Worm (Caenorhabditis elegans) whole organism, mixed stage, embryonic: ENCODE data around the gene abu-11.

Experiments
- M03D4.4 ChIP-seq: sonication (generic microtip); optimal IDR thresholded peaks from 2 replicates; lab custom pipeline; 2017; ENCODE audit warnings: mild to moderate bottlenecking, missing genetic modification characterization, missing compliant biosample characterization
- bed-3 ChIP-seq: fragments of 200-800 bp; sonication (Bioruptor generic); optimal IDR thresholded peaks from 3 replicates; lab custom pipeline; 2018; ENCODE audit warnings: mild to moderate bottlenecking, missing genetic modification characterization, moderate library complexity, missing compliant biosample characterization
- blmp-1 ChIP-seq: fragments of 150-350 bp; optimal IDR thresholded peaks from 2 replicates; lab custom pipeline; 2014; ENCODE audit warnings: missing biosample characterization, missing genetic modification characterization
- ceh-43 ChIP-seq: fragments of 200-800 bp; sonication (Bioruptor generic); optimal IDR thresholded peaks from 2 replicates; lab custom pipeline; 2018; ENCODE audit warnings: mild to moderate bottlenecking, missing genetic modification characterization, moderate library complexity, missing compliant biosample characterization
- ces-1 ChIP-seq: fragments of 150-350 bp; optimal IDR thresholded peaks from 2 replicates; lab custom pipeline; 2014; ENCODE audit warnings: missing biosample characterization, missing genetic modification reagents, missing genetic modification characterization
- elt-1 ChIP-seq: sonication (generic microtip); optimal IDR thresholded peaks from 2 replicates; lab custom pipeline; 2017; ENCODE audit warnings: missing genetic modification characterization, mild to moderate bottlenecking, missing compliant biosample characterization, antibody characterized with exemption, moderate library complexity, borderline replicate concordance; ENCODE audit not compliant: insufficient read depth
- elt-3 ChIP-seq: fragments of 150-350 bp; optimal IDR thresholded peaks from 2 replicates; lab custom pipeline; 2014; ENCODE audit warnings: missing biosample characterization, missing genetic modification characterization
- ham-2 ChIP-seq: fragments of 200-800 bp; sonication (Bioruptor generic); optimal IDR thresholded peaks from 2 replicates; lab custom pipeline; 2018; ENCODE audit warnings: mild to moderate bottlenecking, missing genetic modification characterization, missing compliant biosample characterization
- hlh-1 ChIP-seq: fragments of 150-350 bp; optimal IDR thresholded peaks from 2 replicates; lab custom pipeline; 2014; ENCODE audit warnings: missing biosample characterization, missing genetic modification reagents, missing genetic modification characterization
- lin-13 ChIP-seq: fragments of 150-350 bp; optimal IDR thresholded peaks from 2 replicates; lab custom pipeline; 2014; ENCODE audit warnings: missing biosample characterization, missing genetic modification characterization
- lin-32 ChIP-seq: fragments of 200-800 bp; sonication (Bioruptor generic); optimal IDR thresholded peaks from 2 replicates; lab custom pipeline; 2018; ENCODE audit warnings: mild to moderate bottlenecking, missing genetic modification characterization, missing compliant biosample characterization
- mab-5 ChIP-seq: fragments of 150-350 bp; optimal IDR thresholded peaks from 2 replicates; lab custom pipeline; 2014; ENCODE audit warnings: missing biosample characterization, missing genetic modification characterization
- mep-1 ChIP-seq: fragments of 150-350 bp; optimal IDR thresholded peaks from 2 replicates; lab custom pipeline; 2017; ENCODE audit warnings: missing biosample characterization, missing genetic modification reagents, missing genetic modification characterization, inconsistent platforms
- mls-2 ChIP-seq: sonication (generic microtip); optimal IDR thresholded peaks from 2 replicates; lab custom pipeline; 2016; ENCODE audit warnings: mild to moderate bottlenecking, missing genetic modification characterization, moderate library complexity, missing compliant biosample characterization
- nhr-2 ChIP-seq: fragments of 150-350 bp; optimal IDR thresholded peaks from 2 replicates; lab custom pipeline; 2014; ENCODE audit warnings: missing biosample characterization, missing genetic modification characterization
- nhr-237 ChIP-seq: fragments of 150-350 bp; optimal IDR thresholded peaks from 2 replicates; lab custom pipeline; 2014; ENCODE audit warnings: missing biosample characterization, missing genetic modification characterization
- nhr-28 ChIP-seq: fragments of 150-350 bp; optimal IDR thresholded peaks from 2 replicates; lab custom pipeline; 2014; ENCODE audit warnings: missing biosample characterization, missing genetic modification characterization
- nhr-76 ChIP-seq: sonication (generic microtip); optimal IDR thresholded peaks from 2 replicates; lab custom pipeline; 2017; ENCODE audit warnings: missing biosample characterization, missing genetic modification characterization
- pha-4 ChIP-seq: fragments of 150-350 bp; optimal IDR thresholded peaks from 2 replicates; lab custom pipeline; 2018; ENCODE audit warnings: missing biosample characterization, missing genetic modification reagents, missing genetic modification characterization
- sem-2 ChIP-seq: fragments of 200-800 bp; sonication (Bioruptor generic); optimal IDR thresholded peaks from 2 replicates; lab custom pipeline; 2018; ENCODE audit warnings: mild to moderate bottlenecking, missing genetic modification characterization, missing compliant biosample characterization
- snpc-4 ChIP-seq: fragments of 150-350 bp; optimal IDR thresholded peaks from 2 replicates; lab custom pipeline; 2014; ENCODE audit warnings: missing biosample characterization, missing genetic modification characterization
- sptf-1 ChIP-seq: sonication (generic microtip); optimal IDR thresholded peaks from 2 replicates; lab custom pipeline; 2017; ENCODE audit warnings: mild to moderate bottlenecking, missing genetic modification characterization, moderate library complexity, missing compliant biosample characterization
- tbx-8 ChIP-seq: fragments of 200-800 bp; sonication (Bioruptor generic); optimal IDR thresholded peaks from 2 replicates; lab custom pipeline; 2018; ENCODE audit warnings: mild to moderate bottlenecking, missing genetic modification characterization, moderate library complexity, missing compliant biosample characterization
- unc-120 ChIP-seq: sonication (generic microtip); optimal IDR thresholded peaks from 2 replicates; lab custom pipeline; 2017; ENCODE audit warnings: missing genetic modification characterization, missing compliant biosample characterization; ENCODE audit not compliant: poor library complexity, severe bottlenecking
- unc-39 ChIP-seq: fragments of 150-350 bp; optimal IDR thresholded peaks from 2 replicates; lab custom pipeline; 2014; ENCODE audit warnings: missing biosample characterization, missing genetic modification characterization
- unc-62 ChIP-seq: fragments of 150-350 bp; optimal IDR thresholded peaks from 2 replicates; lab custom pipeline; 2014; ENCODE audit warnings: missing biosample characterization, missing genetic modification reagents, missing genetic modification characterization
- zip-8 ChIP-seq: fragments of 150-350 bp; optimal IDR thresholded peaks from 2 replicates; lab custom pipeline; 2014; ENCODE audit warnings: missing biosample characterization, missing genetic modification characterization
- ztf-11 ChIP-seq: fragments of 150-350 bp; optimal IDR thresholded peaks from 2 replicates; lab custom pipeline; 2014; ENCODE audit warnings: missing biosample characterization, missing genetic modification characterization

The abu-11 gene

DNA sequence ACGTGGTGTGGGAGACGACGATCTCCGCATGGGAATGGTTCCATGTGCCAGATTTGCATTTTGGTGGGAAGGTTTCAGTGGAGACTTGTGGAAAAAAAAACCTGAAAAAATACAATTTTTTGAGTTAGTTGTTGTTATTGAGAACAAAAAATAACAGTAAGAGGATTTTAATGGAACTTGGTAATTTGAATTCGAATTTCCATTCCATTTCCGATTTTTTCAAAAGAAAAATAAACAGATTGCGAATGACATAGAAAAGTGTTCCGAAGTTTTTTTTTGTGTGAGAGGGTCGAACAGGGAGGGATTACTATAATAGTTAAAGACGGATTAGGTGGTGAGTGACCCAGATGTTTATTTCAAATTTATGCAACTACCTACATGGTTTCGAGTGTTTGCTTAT lies 15.4 kb downstream of the abu-11 start, which contains the start of gene T01D1.4:
TSS of gene T01D1.4 (minus strand) at position 101 of the 400 bp plus-strand sequence.
- TF ChIP-seq nhr-76 (no peak), nhr-28 (tag; lab: Kevin White, UChicago) (no peak), ham-2 (GFP tag; lab: Kevin White, UChicago) (no peak), zip-8 (tag; lab: Kevin White, UChicago) (no peak), blmp-1 (tag; lab: Kevin White, UChicago) (no peak), nhr-237 (no peak), sem-2 (GFP tag; lab: Kevin White, UChicago) (no peak), mep-1 (no peak), tbx-8 (GFP tag; lab: Kevin White, UChicago) (no peak), elt-1 (tag; lab: Kevin White, UChicago) (no peak)

- TF ChIP-seq unc-39 (tag; lab: Kevin White, UChicago), result no peak
- no peak for TF ChIP-seq elt-3 (tag; lab: Kevin White, UChicago)
- no peak for TF ChIP-seq ceh-43
- TF ChIP-seq elt-1 (tag; lab: Kevin White, UChicago), result no peak
- no peak for TF ChIP-seq lin-32 (GFP tag; lab: Kevin White, UChicago)
- TF ChIP-seq bed-3 (GFP tag; lab: Kevin White, UChicago), result no peak
- no peak for TF ChIP-seq ces-1 (GFP tag; lab: Kevin White, UChicago)
- TF ChIP-seq, all 35 proteins: peak for 0
Measured at ce11 chrII:178146-178545, 16.2 kb downstream of the abu-11 start.

DNA sequence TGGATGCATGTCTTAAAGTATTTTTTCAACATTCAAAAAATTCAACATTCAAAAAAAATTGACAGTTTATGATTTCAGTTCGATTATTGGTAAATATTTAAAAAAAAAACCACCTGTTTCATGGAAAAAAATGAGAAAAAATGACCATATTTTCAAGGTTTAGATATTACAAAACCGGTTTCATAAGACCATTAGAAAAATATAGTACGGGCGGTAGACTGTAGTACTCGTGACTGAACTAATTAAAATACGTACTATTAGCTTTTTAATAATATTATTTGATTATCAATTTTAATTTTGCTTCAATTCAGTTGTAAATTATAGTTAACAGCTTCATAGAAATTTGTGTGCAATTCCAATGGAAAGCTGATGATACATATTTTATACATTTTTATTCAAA lies 17.7 kb downstream of the abu-11 start:
- no peak for TF ChIP-seq unc-62
- TF ChIP-seq ces-1 (GFP tag; lab: Kevin White, UChicago), result no peak
- no peak for TF ChIP-seq pha-4 (tag; lab: Kevin White, UChicago)
- TF ChIP-seq unc-120 (tag; lab: Kevin White, UChicago), result no peak
- no peak for TF ChIP-seq hlh-1 (tag; lab: Kevin White, UChicago)
- no peak for TF ChIP-seq zip-8 (tag; lab: Kevin White, UChicago)
- no peak for TF ChIP-seq tbx-8 (GFP tag; lab: Kevin White, UChicago)
- TF ChIP-seq snpc-4 (tag; lab: Kevin White, UChicago), result no peak
- no peak for TF ChIP-seq sptf-1
- no peak for TF ChIP-seq lin-13 (tag; lab: Kevin White, UChicago)
- TF ChIP-seq M03D4.4 (tag; lab: Kevin White, UChicago), result no peak
- no peak for TF ChIP-seq nhr-28 (tag; lab: Kevin White, UChicago)
- TF ChIP-seq ztf-11, result no peak
- TF ChIP-seq ham-2 (GFP tag; lab: Kevin White, UChicago), result no peak
- TF ChIP-seq mls-2 (tag; lab: Kevin White, UChicago), result no peak
- TF ChIP-seq nhr-237, result no peak
- TF ChIP-seq unc-39 (tag; lab: Kevin White, UChicago), result no peak

DNA sequence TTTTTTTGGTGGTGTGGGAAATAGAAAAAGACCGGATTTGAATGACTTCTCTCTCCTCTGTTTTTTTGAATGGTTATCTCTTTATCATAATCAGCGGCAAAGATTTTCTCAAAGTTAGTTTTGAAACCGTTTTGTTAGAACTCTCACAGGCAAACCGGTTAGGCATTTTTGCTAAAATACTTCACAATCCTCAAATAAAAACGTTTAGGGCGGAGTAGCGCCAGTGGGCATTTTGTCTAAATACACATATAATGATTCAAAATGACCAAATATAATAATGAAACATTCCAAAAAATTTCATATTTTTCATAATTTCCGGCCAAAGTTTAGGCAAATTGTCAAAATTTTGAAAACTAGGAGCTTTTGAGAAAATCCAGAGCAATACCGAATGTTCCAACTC lies 18.5 kb downstream of the abu-11 start, which contains the start of gene T01D1.3:
TSS of gene T01D1.3 (minus strand) at position 101 of the 400 bp plus-strand sequence.
- no peak for TF ChIP-seq elt-1 (tag; lab: Kevin White, UChicago)
- TF ChIP-seq nhr-2, result no peak
- no peak for TF ChIP-seq ztf-11
- TF ChIP-seq bed-3 (GFP tag; lab: Kevin White, UChicago), result no peak
- no peak for TF ChIP-seq lin-13 (tag; lab: Kevin White, UChicago)

ce11 chrII:173679-174078 lies 20.7 kb downstream of the abu-11 start, which contains the start of gene T01D1.7:
Gene T01D1.7 (minus strand): TSS chrII:173779.
- TF ChIP-seq hlh-1 (tag; lab: Kevin White, UChicago) (no peak), mls-2 (tag; lab: Kevin White, UChicago) (no peak), ces-1 (GFP tag; lab: Kevin White, UChicago) (peak; percentile 67), unc-62 (no peak)

- TF ChIP-seq mab-5 (tag; lab: Kevin White, UChicago) (no peak), ces-1 (GFP tag; lab: Kevin White, UChicago) (peak; percentile 98)
Measured at ce11 chrII:163229-163628, 31.1 kb downstream of the abu-11 start.
